Worm (Caenorhabditis elegans) whole organism, L2 larva: Measurements from ENCODE around the gene R12H7.4.

Experiments
- C34F6.9 ChIP-seq: fragments of 150-350 bp; optimal IDR thresholded peaks from 2 replicates; lab custom pipeline; 2014; ENCODE audit warnings: missing biosample characterization, missing genetic modification characterization
- F13H6.1 ChIP-seq: sonication (generic microtip); optimal IDR thresholded peaks from 2 replicates; lab custom pipeline; 2016; ENCODE audit warnings: missing genetic modification characterization, missing compliant biosample characterization
- R02D3.7 ChIP-seq: fragments of 150-350 bp; optimal IDR thresholded peaks from 2 replicates; lab custom pipeline; 2014; ENCODE audit warnings: missing biosample characterization, missing genetic modification characterization
- Y55F3AM.14 ChIP-seq: fragments of 200-800 bp; sonication (Bioruptor generic); optimal IDR thresholded peaks from 2 replicates; lab custom pipeline; 2018; ENCODE audit warnings: mild to moderate bottlenecking, missing genetic modification characterization, missing compliant biosample characterization
- aly-2 ChIP-seq: fragments of 150-350 bp; optimal IDR thresholded peaks from 2 replicates; lab custom pipeline; 2014; ENCODE audit warnings: missing biosample characterization, missing genetic modification characterization
- blmp-1 ChIP-seq: sonication (generic microtip); optimal IDR thresholded peaks from 2 replicates; lab custom pipeline; 2017; ENCODE audit warnings: missing genetic modification characterization, mild to moderate bottlenecking, missing compliant biosample characterization, antibody characterized with exemption, moderate library complexity; ENCODE audit not compliant: insufficient read depth
- ceh-82 ChIP-seq: fragments of 150-350 bp; optimal IDR thresholded peaks from 2 replicates; lab custom pipeline; 2014; ENCODE audit warnings: missing biosample characterization, missing genetic modification characterization
- crh-2 ChIP-seq: sonication (generic microtip); optimal IDR thresholded peaks from 2 replicates; lab custom pipeline; 2017; ENCODE audit warnings: missing biosample characterization, missing genetic modification characterization
- egl-27 ChIP-seq: sonication (generic microtip); optimal IDR thresholded peaks from 3 replicates; lab custom pipeline; 2017; ENCODE audit warnings: missing biosample characterization, missing genetic modification reagents, missing genetic modification characterization
- elt-1 ChIP-seq: fragments of 150-350 bp; optimal IDR thresholded peaks from 2 replicates; lab custom pipeline; 2014; ENCODE audit warnings: missing biosample characterization, missing genetic modification characterization
- fos-1 ChIP-seq: fragments of 150-350 bp; optimal IDR thresholded peaks from 2 replicates; lab custom pipeline; 2014; ENCODE audit warnings: missing biosample characterization, missing genetic modification characterization
- gmeb-1 ChIP-seq: fragments of 150-350 bp; optimal IDR thresholded peaks from 2 replicates; lab custom pipeline; 2014; ENCODE audit warnings: missing biosample characterization, missing genetic modification characterization
- lin-11 ChIP-seq: fragments of 150-350 bp; sonication (generic microtip); optimal IDR thresholded peaks from 2 replicates; lab custom pipeline; 2014; ENCODE audit warnings: missing biosample characterization, missing genetic modification characterization, inconsistent platforms, mixed read lengths
- lin-13 ChIP-seq: fragments of 150-350 bp; optimal IDR thresholded peaks from 2 replicates; lab custom pipeline; 2014; ENCODE audit warnings: missing biosample characterization, missing genetic modification reagents, missing genetic modification characterization
- lin-39 ChIP-seq: fragments of 150-350 bp; optimal IDR thresholded peaks from 2 replicates; lab custom pipeline; 2014; ENCODE audit warnings: missing biosample characterization, missing genetic modification reagents, missing genetic modification characterization
- lsy-2 ChIP-seq, 2 experiments: fragments of 150-350 bp in 1 of 2; sonication (generic microtip) in 1 of 2; optimal IDR thresholded peaks; 2 replicates each; lab custom pipeline; 2014 to 2017; ENCODE audit warnings: missing biosample characterization in 2 of 2, missing genetic modification characterization in 2 of 2
- mbf-1 ChIP-seq: sonication (generic microtip); optimal IDR thresholded peaks from 2 replicates; lab custom pipeline; 2017; ENCODE audit warnings: missing biosample characterization, missing genetic modification characterization
- mdl-1 ChIP-seq, 2 experiments: fragments of 150-350 bp in 1 of 2; sonication (generic microtip) in 1 of 2; optimal IDR thresholded peaks; 2 replicates each; lab custom pipeline; 2017; ENCODE audit warnings: missing biosample characterization in 2 of 2, missing genetic modification characterization in 2 of 2
- nhr-11 ChIP-seq: fragments of 150-350 bp; optimal IDR thresholded peaks from 2 replicates; lab custom pipeline; 2014; ENCODE audit warnings: missing biosample characterization, missing genetic modification characterization
- nhr-129 ChIP-seq: fragments of 150-350 bp; optimal IDR thresholded peaks from 2 replicates; lab custom pipeline; 2014; ENCODE audit warnings: missing biosample characterization, missing genetic modification characterization
- nhr-21 ChIP-seq: fragments of 150-350 bp; optimal IDR thresholded peaks from 2 replicates; lab custom pipeline; 2014; ENCODE audit warnings: missing biosample characterization, missing genetic modification characterization
- nhr-23 ChIP-seq: fragments of 150-350 bp; optimal IDR thresholded peaks from 2 replicates; lab custom pipeline; 2014; ENCODE audit warnings: missing biosample characterization, missing genetic modification reagents, missing genetic modification characterization
- nhr-237 ChIP-seq: fragments of 150-350 bp; optimal IDR thresholded peaks from 2 replicates; lab custom pipeline; 2014; ENCODE audit warnings: missing biosample characterization, missing genetic modification characterization
- nhr-25 ChIP-seq: fragments of 150-350 bp; sonication (generic microtip); optimal IDR thresholded peaks from 3 replicates; lab custom pipeline; 2014; ENCODE audit warnings: missing biosample characterization, missing genetic modification characterization
- nhr-6 ChIP-seq: fragments of 150-350 bp; optimal IDR thresholded peaks from 2 replicates; lab custom pipeline; 2014; ENCODE audit warnings: missing biosample characterization, missing genetic modification characterization
- sem-4 ChIP-seq: fragments of 150-350 bp; optimal IDR thresholded peaks from 2 replicates; lab custom pipeline; 2014; ENCODE audit warnings: missing biosample characterization, missing genetic modification reagents, missing genetic modification characterization
- sma-3 ChIP-seq: sonication (generic microtip); optimal IDR thresholded peaks from 2 replicates; lab custom pipeline; 2016; ENCODE audit warnings: missing genetic modification reagents, missing genetic modification characterization, missing compliant biosample characterization
- sma-9 ChIP-seq, 2 experiments: fragments of 150-350 bp in 1 of 2; sonication (generic microtip) in 1 of 2; optimal IDR thresholded peaks; 2 replicates each; lab custom pipeline; 2014 to 2016; ENCODE audit warnings: missing genetic modification characterization in 2 of 2, mild to moderate bottlenecking in 1 of 2, missing biosample characterization in 1 of 2, missing compliant biosample characterization in 1 of 2, missing genetic modification reagents in 1 of 2, moderate library complexity in 1 of 2
- unc-39 ChIP-seq: fragments of 150-350 bp; optimal IDR thresholded peaks from 2 replicates; lab custom pipeline; 2014; ENCODE audit warnings: missing biosample characterization, missing genetic modification characterization
- unc-55 ChIP-seq: fragments of 150-350 bp; sonication (generic microtip); optimal IDR thresholded peaks from 3 replicates; lab custom pipeline; 2014; ENCODE audit warnings: missing biosample characterization, missing genetic modification reagents, missing genetic modification characterization
- unc-62 ChIP-seq: fragments of 150-350 bp; optimal IDR thresholded peaks from 2 replicates; lab custom pipeline; 2014; ENCODE audit warnings: missing biosample characterization, missing genetic modification reagents, missing genetic modification characterization
- zag-1 ChIP-seq: fragments of 150-350 bp; optimal IDR thresholded peaks from 2 replicates; lab custom pipeline; 2014; ENCODE audit warnings: missing biosample characterization, missing genetic modification characterization

Gene R12H7.4

DNA sequence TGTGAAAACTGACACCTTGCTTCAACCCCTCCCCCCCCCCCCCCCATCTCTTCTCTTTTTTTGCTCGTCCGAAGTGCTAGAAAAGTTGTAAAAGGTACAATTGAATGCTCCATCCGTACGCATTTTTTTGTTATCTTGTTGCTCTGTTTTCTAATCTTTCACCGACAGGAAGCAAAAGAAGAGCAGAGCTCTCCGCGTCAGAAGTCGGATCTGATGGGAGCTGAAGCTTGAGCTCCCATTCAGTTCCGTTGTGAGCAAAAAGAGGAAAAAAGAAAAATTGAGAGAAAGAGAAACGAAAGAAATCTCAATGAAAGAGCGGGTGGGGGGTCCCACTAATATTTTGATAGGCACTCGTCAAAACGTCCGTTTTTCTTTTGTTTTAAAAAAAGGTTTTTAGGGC lies 10.0 kb upstream of the R12H7.4 start (continued):
- TF ChIP-seq ceh-82 (tag; lab: Kevin White, UChicago) (no peak), blmp-1 (tag; lab: Kevin White, UChicago) (no peak), nhr-6 (tag; lab: Kevin White, UChicago) (no peak), unc-39 (no peak), gmeb-1 (tag; lab: Kevin White, UChicago) (no peak), fos-1 (tag; lab: Kevin White, UChicago) (no peak)
- TF ChIP-seq, all 48 proteins: peak for 4

- TF ChIP-seq lsy-2 (tag; optimal IDR thresholded peaks at IDR 0.05; lab: Kevin White, UChicago) (peak in 1 of 2 experiments; percentile 5), gmeb-1 (tag; lab: Kevin White, UChicago) (no peak), nhr-21 (tag; lab: Kevin White, UChicago) (no peak), unc-55 (GFP tag; lab: Kevin White, UChicago) (peak; percentile 19)
- TF ChIP-seq, all 48 proteins: peak for 2
Observed at ce11 chrX:13209026-13209425, 7.9 kb upstream of the R12H7.4 start.

DNA sequence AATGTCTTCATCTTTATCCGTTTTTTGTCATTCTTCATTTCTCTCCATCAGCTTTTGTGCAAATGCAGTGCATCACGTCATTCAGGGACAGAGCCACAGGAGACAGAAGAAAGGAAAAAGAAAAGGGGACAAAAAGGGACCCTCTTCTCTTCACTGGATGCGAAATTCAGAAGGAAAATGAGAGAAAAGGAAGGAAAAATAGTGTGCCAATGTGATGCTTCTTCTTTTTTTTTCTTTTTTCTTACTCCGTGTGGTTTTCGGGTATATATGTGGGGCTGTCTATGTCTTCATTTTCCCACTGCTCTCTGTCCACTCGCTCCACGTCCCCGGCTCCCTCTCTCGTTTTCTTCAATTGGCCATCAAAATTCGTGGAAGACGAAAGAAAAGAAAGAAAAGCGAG lies 6.4 kb upstream of the R12H7.4 start:
- TF ChIP-seq C34F6.9 (peak; percentile 68), crh-2 (tag; lab: Kevin White, UChicago) (peak; percentile 46), lin-11 (tag; lab: Kevin White, UChicago) (peak; percentile 4), lin-39 (tag; lab: Kevin White, UChicago) (peak; percentile 31), sma-3 (GFP tag; lab: Kevin White, UChicago) (no peak), lsy-2 (tag; optimal IDR thresholded peaks at IDR 0.05; lab: Kevin White, UChicago) (peak; percentile 4 to 67), sma-9 (GFP tag; optimal IDR thresholded peaks at IDR 0.05; lab: Kevin White, UChicago) (peak; percentile 71), sma-9 (tag; optimal IDR thresholded peaks at IDR 0.05; lab: Kevin White, UChicago) (no peak), egl-27 (tag; lab: Kevin White, UChicago) (no peak), Y55F3AM.14 (GFP tag; lab: Kevin White, UChicago) (peak; percentile 79), nhr-6 (tag; lab: Kevin White, UChicago) (peak; percentile 28), F13H6.1 (tag; lab: Kevin White, UChicago) (peak; percentile 68), R02D3.7 (no peak), lin-13 (GFP tag; lab: Kevin White, UChicago) (no peak), mdl-1 (tag; optimal IDR thresholded peaks at IDR 0.05; lab: Kevin White, UChicago) (peak in 1 of 2 experiments; percentile 45), nhr-129 (tag; lab: Kevin White, UChicago) (peak; percentile 79), gmeb-1 (tag; lab: Kevin White, UChicago) (no peak), unc-55 (GFP tag; lab: Kevin White, UChicago) (peak; percentile 77), sem-4 (tag; lab: Kevin White, UChicago) (peak; percentile 44), zag-1 (tag; lab: Kevin White, UChicago) (peak; percentile 89)

DNA sequence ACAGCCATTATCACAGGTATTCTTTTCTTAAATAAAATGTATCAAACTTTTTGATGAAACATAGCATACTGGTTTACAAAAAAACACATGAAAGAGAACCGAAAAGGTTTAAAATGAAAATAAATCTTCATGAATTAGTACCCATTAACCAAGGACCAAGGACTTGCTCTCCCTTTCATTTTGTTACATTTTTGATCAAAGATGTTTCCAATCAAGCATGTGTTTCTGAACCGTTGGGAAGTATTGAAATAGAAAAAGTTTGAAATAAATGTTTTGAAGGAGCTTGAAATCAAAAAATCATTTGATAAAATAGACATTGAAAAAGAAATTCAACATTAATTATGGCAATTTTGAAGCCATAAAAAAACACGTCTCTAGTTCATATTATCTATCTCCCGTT lies 4.4 kb upstream of the R12H7.4 start:
- TF ChIP-seq ceh-82 (tag; lab: Kevin White, UChicago) = no peak
- TF ChIP-seq zag-1 (tag; lab: Kevin White, UChicago) = no peak
- TF ChIP-seq unc-39 = no peak
- no peak for TF ChIP-seq nhr-21 (tag; lab: Kevin White, UChicago)
- TF ChIP-seq nhr-23 (tag; lab: Kevin White, UChicago) = no peak
- TF ChIP-seq sma-3 (GFP tag; lab: Kevin White, UChicago) = no peak
- no peak for TF ChIP-seq elt-1 (tag; lab: Kevin White, UChicago)
- no peak for TF ChIP-seq unc-55 (GFP tag; lab: Kevin White, UChicago)
- TF ChIP-seq blmp-1 (tag; lab: Kevin White, UChicago) = no peak
- TF ChIP-seq lin-39 (tag; lab: Kevin White, UChicago) = no peak
- no peak for TF ChIP-seq crh-2 (tag; lab: Kevin White, UChicago)
- no peak for TF ChIP-seq lsy-2 (tag; optimal IDR thresholded peaks at IDR 0.05; lab: Kevin White, UChicago)
- TF ChIP-seq aly-2 = no peak
- TF ChIP-seq nhr-6 (tag; lab: Kevin White, UChicago) = no peak
- TF ChIP-seq nhr-237 = no peak
- no peak for TF ChIP-seq unc-62 (GFP tag; lab: Kevin White, UChicago)
- TF ChIP-seq C34F6.9 = no peak
- TF ChIP-seq nhr-11 (tag; lab: Kevin White, UChicago) = no peak
- no peak for TF ChIP-seq nhr-25 (tag; lab: Kevin White, UChicago)
- TF ChIP-seq lin-11 (tag; lab: Kevin White, UChicago) = no peak

- no peak for TF ChIP-seq mbf-1 (tag; lab: Kevin White, UChicago)
Observed at ce11 chrX:13217940-13218339, 1.0 kb downstream of the R12H7.4 start.
